Fruit fly (Drosophila melanogaster) whole organism: ENCODE measurements around the gene DIP-eta.

ENCODE experiments used
- CG8478 ChIP-seq: fragments of >200 bp; optimal IDR thresholded peaks from 2 replicates; lab custom pipeline; 2018; ENCODE audit warnings: inconsistent platforms
- Dll ChIP-seq: fragments of >200 bp; optimal IDR thresholded peaks from 2 replicates; lab custom pipeline; 2017
- EcR ChIP-seq, 2 experiments: fragments of >200 bp; optimal IDR thresholded peaks; 2 replicates each; lab custom pipeline; 2017; ENCODE audit warnings: missing biosample characterization in 2 of 2, missing genetic modification characterization in 2 of 2, missing genetic modification reagents in 2 of 2
- pan ChIP-seq: fragments of >200 bp; optimal IDR thresholded peaks from 2 replicates; lab custom pipeline; 2017
- psq ChIP-seq: fragments of >200 bp; optimal IDR thresholded peaks from 2 replicates; lab custom pipeline; 2017
- usp ChIP-seq: fragments of >200 bp; optimal IDR thresholded peaks from 2 replicates; lab custom pipeline; 2017; ENCODE audit warnings: missing biosample characterization, missing genetic modification characterization, mixed read lengths

Gene DIP-eta

dm6 chr2L:5567103-5567502, 50.6 kb downstream of the DIP-eta start:
- TF ChIP-seq CG8478 (lab: Kevin White, UChicago): no peak

- TF ChIP-seq Dll (lab: Kevin White, UChicago): no peak
- no peak for TF ChIP-seq CG8478 (lab: Kevin White, UChicago)
- no peak for TF ChIP-seq EcR (GFP tag; optimal IDR thresholded peaks at IDR 0.05; lab: Kevin White, UChicago)
- no peak for TF ChIP-seq pan (lab: Kevin White, UChicago)
- no peak for TF ChIP-seq psq (lab: Kevin White, UChicago)
- no peak for TF ChIP-seq usp (GFP tag; lab: Kevin White, UChicago)
Measured at dm6 chr2L:5558809-5559392, 58.8 kb downstream of the DIP-eta start, which contains the start of gene GluRIIB. GluRIIB (plus strand) TSS chr2L:5559342.

- TF ChIP-seq psq (lab: Kevin White, UChicago) (no peak), CG8478 (lab: Kevin White, UChicago) (no peak), Dll (lab: Kevin White, UChicago) (no peak), usp (GFP tag; lab: Kevin White, UChicago) (no peak), EcR (GFP tag; optimal IDR thresholded peaks at IDR 0.05; lab: Kevin White, UChicago) (no peak), pan (lab: Kevin White, UChicago) (no peak)
Measured at dm6 chr2L:5554818-5555217, 62.9 kb downstream of the DIP-eta start, which contains the start of gene GluRIIA. GluRIIA (plus strand) TSS chr2L:5555072.

DNA sequence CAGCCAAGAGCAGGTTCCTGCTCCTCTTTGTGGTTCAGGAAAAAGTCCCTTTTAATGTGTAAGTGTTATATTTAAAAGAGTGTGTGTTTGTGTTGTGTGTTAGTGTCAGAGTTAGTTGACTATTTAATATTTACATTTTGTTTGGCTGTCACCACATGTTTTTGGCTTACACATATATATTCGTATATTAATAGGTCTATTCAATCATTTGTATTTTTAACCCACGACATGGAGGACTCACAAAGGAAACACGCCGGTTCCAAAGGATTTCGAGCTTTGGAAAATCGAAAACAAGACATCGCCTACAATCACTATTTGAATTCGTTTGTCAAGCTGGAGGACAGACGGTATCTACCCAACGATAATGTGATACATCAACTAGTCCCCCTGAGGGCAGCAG, 64.0 kb downstream of the DIP-eta start, which contains the start of the genes CG14013 and CG14017:
TSS of gene CG14013 (minus strand) at position 101 of the 400 bp plus-strand sequence.
TSS of gene CG14017 (plus strand) at position 148 of the 400 bp plus-strand sequence.
- TF ChIP-seq CG8478 (lab: Kevin White, UChicago): no peak
- TF ChIP-seq psq (lab: Kevin White, UChicago): no peak
- no peak for TF ChIP-seq Dll (lab: Kevin White, UChicago)
- no peak for TF ChIP-seq pan (lab: Kevin White, UChicago)
- no peak for TF ChIP-seq usp (GFP tag; lab: Kevin White, UChicago)
- no peak for TF ChIP-seq EcR (GFP tag; optimal IDR thresholded peaks at IDR 0.05; lab: Kevin White, UChicago)
